Worm (Caenorhabditis elegans): ENCODE results near the gene Y105C5B.17.

DNA sequence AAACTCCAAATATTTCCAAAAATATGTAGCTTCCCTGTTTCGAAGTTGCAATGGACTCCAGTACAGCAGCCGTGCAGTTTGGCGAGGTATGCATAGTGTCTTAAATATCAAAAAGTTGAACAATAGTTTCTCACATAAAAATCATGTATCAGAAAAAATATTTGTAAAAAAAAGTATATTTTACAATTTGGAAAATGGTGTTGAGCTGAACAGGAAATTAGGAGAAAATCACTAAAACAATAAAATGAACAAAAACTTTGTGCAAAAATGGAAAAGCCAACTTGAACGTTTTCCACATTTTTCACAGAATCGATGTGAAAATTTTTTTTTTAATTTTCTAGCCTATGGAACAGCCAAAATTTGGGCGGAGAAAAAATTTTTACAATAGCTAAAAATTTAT, 36.2 kb upstream of the Y105C5B.17 start, which contains the start of gene Y105C5B.8:
- no peak for TF ChIP-seq dpl-1 (GFP tag; optimal IDR thresholded peaks at IDR 0.05)
- TF ChIP-seq attf-3 (GFP tag; conservative IDR thresholded peaks at IDR 0.05): no peak
- TF ChIP-seq nfya-1 (tag; optimal IDR thresholded peaks at IDR 0.05; ENCODE audit: borderline replicate concordance, insufficient read depth): no peak
- no peak for TF ChIP-seq atf-7 (tag; optimal IDR thresholded peaks at IDR 0.05)
- TF ChIP-seq sea-2 (GFP tag; IDR thresholded peaks at IDR 0.05): no peak
- TF ChIP-seq ama-1 (optimal IDR thresholded peaks at IDR 0.05): no peak
- TF ChIP-seq ama-1 (GFP tag; optimal IDR thresholded peaks at IDR 0.05): no peak
- TF ChIP-seq ceh-79 (tag; optimal IDR thresholded peaks at IDR 0.05): no peak
- TF ChIP-seq rpc-1 (optimal IDR thresholded peaks at IDR 0.05): no peak
- no peak for TF ChIP-seq rpc-1 (tag; optimal IDR thresholded peaks at IDR 0.05)
- TF ChIP-seq unc-62 (GFP tag; optimal IDR thresholded peaks at IDR 0.05): no peak
- no peak for TF ChIP-seq madf-3 (GFP tag; IDR thresholded peaks at IDR 0.05)
- TF ChIP-seq aptf-3 (GFP tag; IDR thresholded peaks at IDR 0.05): no peak
- TF ChIP-seq ztf-26 (tag; optimal IDR thresholded peaks at IDR 0.05): no peak
- TF ChIP-seq bed-2 (GFP tag; IDR thresholded peaks at IDR 0.05): no peak
- no peak for TF ChIP-seq nhr-90 (tag; optimal IDR thresholded peaks at IDR 0.05)
